Worm (Caenorhabditis elegans): ENCODE measurements around the gene slc-17.1.

Gene slc-17.1

ce11 chrX:17505547-17506181 lies 41.0 kb upstream of the slc-17.1 start:
- TF ChIP-seq ztf-1 (GFP tag; conservative IDR thresholded peaks at IDR 0.05) (no peak), sem-4 (tag; optimal IDR thresholded peaks at IDR 0.05) (peak; percentile 93), nhr-12 (tag; optimal IDR thresholded peaks at IDR 0.05) (no peak), snpc-4 (tag; optimal IDR thresholded peaks at IDR 0.05) (peak; percentile 29), lsy-2 (tag; optimal IDR thresholded peaks at IDR 0.05) (peak; percentile 39 to 84), blmp-1 (tag; optimal IDR thresholded peaks at IDR 0.05; ENCODE audit: insufficient read depth) (peak; percentile 62), nhr-129 (tag; optimal IDR thresholded peaks at IDR 0.05) (peak; percentile 92), egl-27 (tag; optimal IDR thresholded peaks at IDR 0.05) (peak; percentile 92), mab-5 (tag; optimal IDR thresholded peaks at IDR 0.05) (peak; percentile 74), ama-1 (optimal IDR thresholded peaks at IDR 0.05) (no peak), nhr-11 (tag; optimal IDR thresholded peaks at IDR 0.05) (no peak), mdl-1 (tag; optimal IDR thresholded peaks at IDR 0.05) (peak; percentile 90 to 95), ZK546.5 (tag; optimal IDR thresholded peaks at IDR 0.05) (no peak), elt-1 (tag; optimal IDR thresholded peaks at IDR 0.05) (no peak), unc-62 (GFP tag; optimal IDR thresholded peaks at IDR 0.05) (no peak), sma-3 (GFP tag; optimal IDR thresholded peaks at IDR 0.05) (peak; percentile 77), alr-1 (tag; optimal IDR thresholded peaks at IDR 0.05) (no peak), nhr-77 (tag; optimal IDR thresholded peaks at IDR 0.05) (peak; percentile 33), nhr-237 (tag; optimal IDR thresholded peaks at IDR 0.05) (no peak), peb-1 (tag; optimal IDR thresholded peaks at IDR 0.05) (no peak), lin-11 (tag; optimal IDR thresholded peaks at IDR 0.05) (peak; percentile 33), crh-2 (tag; optimal IDR thresholded peaks at IDR 0.05) (peak; percentile 92), gmeb-1 (tag; optimal IDR thresholded peaks at IDR 0.05) (peak; percentile 71), ceh-16 (tag; optimal IDR thresholded peaks at IDR 0.05) (peak; percentile 54), nhr-6 (tag; optimal IDR thresholded peaks at IDR 0.05) (peak; percentile 78), Y55F3AM.14 (GFP tag; optimal IDR thresholded peaks at IDR 0.05) (peak; percentile 86), ztf-11 (tag; optimal IDR thresholded peaks at IDR 0.05) (no peak), nhr-21 (tag; optimal IDR thresholded peaks at IDR 0.05) (peak; percentile 71), unc-55 (GFP tag; optimal IDR thresholded peaks at IDR 0.05) (peak; percentile 91), fos-1 (tag; optimal IDR thresholded peaks at IDR 0.05) (peak; percentile 66), nhr-25 (tag; optimal IDR thresholded peaks at IDR 0.05) (peak; percentile 59), sma-9 (GFP tag; optimal IDR thresholded peaks at IDR 0.05) (peak; percentile 100), sma-9 (tag; optimal IDR thresholded peaks at IDR 0.05) (peak; percentile 88), F13H6.1 (tag; optimal IDR thresholded peaks at IDR 0.05) (peak; percentile 99), zag-1 (tag; optimal IDR thresholded peaks at IDR 0.05) (peak; percentile 90), ztf-4 (tag; optimal IDR thresholded peaks at IDR 0.05) (peak; percentile 54), ceh-82 (tag; optimal IDR thresholded peaks at IDR 0.05) (no peak), lin-39 (tag; optimal IDR thresholded peaks at IDR 0.05) (no peak), unc-39 (tag; optimal IDR thresholded peaks at IDR 0.05) (no peak), skn-1 (tag; optimal IDR thresholded peaks at IDR 0.05) (no peak), aly-2 (tag; optimal IDR thresholded peaks at IDR 0.05) (no peak), R02D3.7 (tag; optimal IDR thresholded peaks at IDR 0.05) (no peak), nhr-10 (tag; optimal IDR thresholded peaks at IDR 0.05) (no peak), dmd-4 (tag; optimal IDR thresholded peaks at IDR 0.05) (no peak), lin-13 (GFP tag; optimal IDR thresholded peaks at IDR 0.05) (peak; percentile 66), nhr-23 (tag; optimal IDR thresholded peaks at IDR 0.05) (no peak), mbf-1 (tag; optimal IDR thresholded peaks at IDR 0.05) (no peak), C34F6.9 (tag; optimal IDR thresholded peaks at IDR 0.05) (peak; percentile 77), elt-3 (tag; optimal IDR thresholded peaks at IDR 0.05) (no peak)

Measured in whole organism, L2 larva.